Fruit fly (Drosophila melanogaster): ENCODE results near the gene GlcAT-S.

Gene GlcAT-S

DNA sequence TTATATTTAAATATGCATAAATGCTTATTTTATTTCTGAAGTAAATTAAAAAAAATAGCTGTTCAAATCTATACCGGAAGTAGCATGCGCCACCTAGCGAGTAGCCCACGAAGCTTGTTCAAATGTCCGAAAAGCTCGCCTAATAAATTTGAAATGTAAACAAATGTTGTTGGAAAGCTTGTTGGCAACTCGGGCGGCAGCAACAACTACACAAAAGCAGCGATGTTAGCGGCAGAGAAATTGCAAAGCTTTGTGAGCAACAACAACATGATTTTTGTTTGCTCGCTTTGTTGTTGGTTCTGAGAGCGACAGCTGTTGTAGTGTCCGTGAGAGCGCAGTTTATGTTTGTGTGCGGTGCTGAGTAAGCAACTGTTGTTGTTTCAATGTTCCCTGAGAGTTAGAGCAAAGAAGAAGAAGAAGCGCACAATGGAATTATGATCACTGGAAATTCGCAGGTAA is 48.8 kb upstream of the GlcAT-S start (continued):
- TF ChIP-seq CG7963 (GFP tag; IDR thresholded peaks at IDR 0.05; ENCODE audit: partially characterized antibody) (no peak), ewg (GFP tag; optimal IDR thresholded peaks at IDR 0.05) (peak; percentile 95), CG11695 (GFP tag; IDR thresholded peaks at IDR 0.05) (peak; percentile 94), CG32532 (GFP tag; IDR thresholded peaks at IDR 0.05) (peak; percentile 98), CG12769 (tag; optimal IDR thresholded peaks at IDR 0.05) (peak; percentile 90), mam (GFP tag; optimal IDR thresholded peaks at IDR 0.05) (peak; percentile 85), CG12155 (GFP tag; optimal IDR thresholded peaks at IDR 0.05) (peak; percentile 87), GATAe (GFP tag; conservative IDR thresholded peaks at IDR 0.05) (peak; percentile 88), CG5180 (GFP tag; optimal IDR thresholded peaks at IDR 0.05) (peak; percentile 93), Xrp1 (GFP tag; IDR thresholded peaks at IDR 0.05) (peak; percentile 65; the same call in 1 of the 2 replicates), Hr3 (GFP tag; optimal IDR thresholded peaks at IDR 0.05) (peak; percentile 82), Jarid2 (GFP tag; optimal IDR thresholded peaks at IDR 0.05) (peak; percentile 96), klu (GFP tag; IDR thresholded peaks at IDR 0.05) (peak; percentile 49), slbo (GFP tag; IDR thresholded peaks at IDR 0.05) (peak; percentile 88), Fer1 (GFP tag; optimal IDR thresholded peaks at IDR 0.05) (peak; percentile 100), twi (tag; optimal IDR thresholded peaks at IDR 0.05) (peak; percentile 87), CG17385 (GFP tag; optimal IDR thresholded peaks at IDR 0.05) (peak; percentile 99), HLHmδ (GFP tag; optimal IDR thresholded peaks at IDR 0.05) (peak; percentile 96), bigmax (GFP tag; optimal IDR thresholded peaks at IDR 0.05) (peak; percentile 93), BEAF-32 (GFP tag; optimal IDR thresholded peaks at IDR 0.05) (peak; percentile 31), CG7745 (tag; optimal IDR thresholded peaks at IDR 0.05) (peak; percentile 75), CG14710 (tag; optimal IDR thresholded peaks at IDR 0.05) (peak; percentile 88), HLH54F (GFP tag; optimal IDR thresholded peaks at IDR 0.05) (peak; percentile 82), lilli (GFP tag; optimal IDR thresholded peaks at IDR 0.05) (peak; percentile 91), CG15269 (tag; optimal IDR thresholded peaks at IDR 0.05) (peak; percentile 98), jigr1 (GFP tag; IDR thresholded peaks at IDR 0.05) (no peak), CG14441 (GFP tag; IDR thresholded peaks at IDR 0.05) (peak; percentile 89), Ssrp (tag; optimal IDR thresholded peaks at IDR 0.05) (peak; percentile 84), CG1647 (GFP tag; optimal IDR thresholded peaks at IDR 0.05) (peak; percentile 96), NK7.1 (GFP tag; optimal IDR thresholded peaks at IDR 0.05) (peak; percentile 96), ab (GFP tag; optimal IDR thresholded peaks at IDR 0.05) (no peak), zfh2 (GFP tag; optimal IDR thresholded peaks at IDR 0.05) (peak; percentile 83), az2 (GFP tag; optimal IDR thresholded peaks at IDR 0.05) (peak; percentile 95), en (GFP tag; optimal IDR thresholded peaks at IDR 0.05) (peak; percentile 98), eyg (GFP tag; optimal IDR thresholded peaks at IDR 0.05) (peak; percentile 95), CG7372 (GFP tag; IDR thresholded peaks at IDR 0.05) (peak; percentile 92), Rfx (GFP tag; IDR thresholded peaks at IDR 0.05) (peak; percentile 98), ranshi (GFP tag; IDR thresholded peaks at IDR 0.05) (peak; percentile 96), bcd (GFP tag; optimal IDR thresholded peaks at IDR 0.05) (peak; percentile 99), pan (optimal IDR thresholded peaks at IDR 0.05) (no peak), pan (GFP tag; optimal IDR thresholded peaks at IDR 0.05 in 1 of 2, IDR thresholded peaks at IDR 0.05 in 1 of 2) (peak in 1 of 2 experiments; percentile 96), unpg (GFP tag; optimal IDR thresholded peaks at IDR 0.05) (peak; percentile 98), CG10654 (GFP tag; optimal IDR thresholded peaks at IDR 0.05) (peak; percentile 96), Fer2 (tag; optimal IDR thresholded peaks at IDR 0.05) (peak; percentile 98), CG17612 (GFP tag; IDR thresholded peaks at IDR 0.05) (peak; percentile 79), CG3726 (GFP tag; IDR thresholded peaks at IDR 0.05) (peak; percentile 83; the same call in 2 of the 3 replicates), CG43689 (GFP tag; IDR thresholded peaks at IDR 0.05) (peak; percentile 96), nmo (GFP tag; optimal IDR thresholded peaks at IDR 0.05) (peak; percentile 90), CG1024 (GFP tag; IDR thresholded peaks at IDR 0.05) (peak; percentile 95), wor (GFP tag; IDR thresholded peaks at IDR 0.05) (peak; percentile 84), CG6175 (GFP tag; IDR thresholded peaks at IDR 0.05) (peak; percentile 94)

Measured in whole organism, embryonic.